Worm (Caenorhabditis elegans): Measurements from ENCODE around the gene athp-1.

athp-1 gene

ce11 chrIII:10881462-10881861, at the start of gene athp-1:
Gene athp-1, plus strand, starts transcription at chrIII:10881766.
- TF ChIP-seq lsy-2 (tag; optimal IDR thresholded peaks at IDR 0.05) (no peak), sem-4 (tag; optimal IDR thresholded peaks at IDR 0.05) (no peak), dmd-4 (tag; optimal IDR thresholded peaks at IDR 0.05) (no peak), nhr-6 (tag; optimal IDR thresholded peaks at IDR 0.05) (no peak), nhr-12 (tag; optimal IDR thresholded peaks at IDR 0.05) (no peak), fos-1 (tag; optimal IDR thresholded peaks at IDR 0.05) (no peak), nhr-129 (tag; optimal IDR thresholded peaks at IDR 0.05) (no peak), aly-2 (tag; optimal IDR thresholded peaks at IDR 0.05) (no peak), unc-55 (GFP tag; optimal IDR thresholded peaks at IDR 0.05) (no peak), C34F6.9 (tag; optimal IDR thresholded peaks at IDR 0.05) (no peak), mdl-1 (tag; optimal IDR thresholded peaks at IDR 0.05) (no peak), mbf-1 (tag; optimal IDR thresholded peaks at IDR 0.05) (no peak), skn-1 (tag; optimal IDR thresholded peaks at IDR 0.05) (no peak), elt-1 (tag; optimal IDR thresholded peaks at IDR 0.05) (no peak), nhr-10 (tag; optimal IDR thresholded peaks at IDR 0.05) (no peak), Y55F3AM.14 (GFP tag; optimal IDR thresholded peaks at IDR 0.05) (no peak), ama-1 (optimal IDR thresholded peaks at IDR 0.05) (no peak), gmeb-1 (tag; optimal IDR thresholded peaks at IDR 0.05) (no peak)

ce11 chrIII:10832636-10833035, 48.9 kb upstream of the athp-1 start, which contains the start of gene sbsp-1:
Gene sbsp-1, plus strand, starts transcription at chrIII:10832936.
- TF ChIP-seq unc-55 (GFP tag; optimal IDR thresholded peaks at IDR 0.05) (no peak), skn-1 (tag; optimal IDR thresholded peaks at IDR 0.05) (no peak), nhr-6 (tag; optimal IDR thresholded peaks at IDR 0.05) (no peak), nhr-237 (tag; optimal IDR thresholded peaks at IDR 0.05) (no peak), gmeb-1 (tag; optimal IDR thresholded peaks at IDR 0.05) (no peak), lsy-2 (tag; optimal IDR thresholded peaks at IDR 0.05) (no peak), R02D3.7 (tag; optimal IDR thresholded peaks at IDR 0.05) (no peak), ztf-4 (tag; optimal IDR thresholded peaks at IDR 0.05) (no peak), unc-62 (GFP tag; optimal IDR thresholded peaks at IDR 0.05) (no peak), F13H6.1 (tag; optimal IDR thresholded peaks at IDR 0.05) (no peak), nhr-25 (tag; optimal IDR thresholded peaks at IDR 0.05) (no peak), alr-1 (tag; optimal IDR thresholded peaks at IDR 0.05) (no peak), nhr-129 (tag; optimal IDR thresholded peaks at IDR 0.05) (no peak), ztf-11 (tag; optimal IDR thresholded peaks at IDR 0.05) (no peak), Y55F3AM.14 (GFP tag; optimal IDR thresholded peaks at IDR 0.05) (no peak), ztf-1 (GFP tag; conservative IDR thresholded peaks at IDR 0.05) (no peak), fos-1 (tag; optimal IDR thresholded peaks at IDR 0.05) (no peak)

ce11 chrIII:10844873-10845272, 36.7 kb upstream of the athp-1 start, which contains the start of gene pde-12:
Gene pde-12, minus strand, starts transcription at chrIII:10845020.
- TF ChIP-seq nhr-12 (tag; optimal IDR thresholded peaks at IDR 0.05) (no peak), alr-1 (tag; optimal IDR thresholded peaks at IDR 0.05) (no peak), sma-3 (GFP tag; optimal IDR thresholded peaks at IDR 0.05) (peak; percentile 94), nhr-6 (tag; optimal IDR thresholded peaks at IDR 0.05) (peak; percentile 75), nhr-237 (tag; optimal IDR thresholded peaks at IDR 0.05) (peak; percentile 17), lin-13 (GFP tag; optimal IDR thresholded peaks at IDR 0.05) (peak; percentile 86), unc-39 (tag; optimal IDR thresholded peaks at IDR 0.05) (no peak), ama-1 (optimal IDR thresholded peaks at IDR 0.05) (no peak), mdl-1 (tag; optimal IDR thresholded peaks at IDR 0.05) (peak in 1 of 2 experiments; percentile 23), snpc-4 (tag; optimal IDR thresholded peaks at IDR 0.05) (peak; percentile 72), blmp-1 (tag; optimal IDR thresholded peaks at IDR 0.05; ENCODE audit: insufficient read depth) (peak; percentile 13), nhr-23 (tag; optimal IDR thresholded peaks at IDR 0.05) (no peak), ztf-11 (tag; optimal IDR thresholded peaks at IDR 0.05) (no peak), sem-4 (tag; optimal IDR thresholded peaks at IDR 0.05) (peak; percentile 10), lsy-2 (tag; optimal IDR thresholded peaks at IDR 0.05) (peak; percentile 87 to 92), gmeb-1 (tag; optimal IDR thresholded peaks at IDR 0.05) (peak; percentile 91), nhr-25 (tag; optimal IDR thresholded peaks at IDR 0.05) (peak; percentile 83), nhr-77 (tag; optimal IDR thresholded peaks at IDR 0.05) (peak; percentile 75), ceh-16 (tag; optimal IDR thresholded peaks at IDR 0.05) (peak; percentile 27), ceh-82 (tag; optimal IDR thresholded peaks at IDR 0.05) (no peak), peb-1 (tag; optimal IDR thresholded peaks at IDR 0.05) (no peak), fos-1 (tag; optimal IDR thresholded peaks at IDR 0.05) (peak; percentile 54), egl-27 (tag; optimal IDR thresholded peaks at IDR 0.05) (peak; percentile 72), nhr-11 (tag; optimal IDR thresholded peaks at IDR 0.05) (no peak), crh-2 (tag; optimal IDR thresholded peaks at IDR 0.05) (peak; percentile 83), mab-5 (tag; optimal IDR thresholded peaks at IDR 0.05) (peak; percentile 64), unc-62 (GFP tag; optimal IDR thresholded peaks at IDR 0.05) (no peak), sma-9 (GFP tag; optimal IDR thresholded peaks at IDR 0.05) (no peak), sma-9 (tag; optimal IDR thresholded peaks at IDR 0.05) (no peak), nhr-10 (tag; optimal IDR thresholded peaks at IDR 0.05) (peak; percentile 20), nhr-129 (tag; optimal IDR thresholded peaks at IDR 0.05) (peak; percentile 82), elt-3 (tag; optimal IDR thresholded peaks at IDR 0.05) (no peak), unc-55 (GFP tag; optimal IDR thresholded peaks at IDR 0.05) (peak; percentile 87), Y55F3AM.14 (GFP tag; optimal IDR thresholded peaks at IDR 0.05) (no peak), aly-2 (tag; optimal IDR thresholded peaks at IDR 0.05) (no peak), skn-1 (tag; optimal IDR thresholded peaks at IDR 0.05) (no peak), F13H6.1 (tag; optimal IDR thresholded peaks at IDR 0.05) (peak; percentile 79), R02D3.7 (tag; optimal IDR thresholded peaks at IDR 0.05) (peak; percentile 58), dmd-4 (tag; optimal IDR thresholded peaks at IDR 0.05) (no peak), C34F6.9 (tag; optimal IDR thresholded peaks at IDR 0.05) (peak; percentile 90), ZK546.5 (tag; optimal IDR thresholded peaks at IDR 0.05) (peak; percentile 23), nhr-21 (tag; optimal IDR thresholded peaks at IDR 0.05) (peak; percentile 84), elt-1 (tag; optimal IDR thresholded peaks at IDR 0.05) (no peak)
